Fruit fly (Drosophila melanogaster) whole organism, prepupa: ENCODE data around the gene CG31141.
A peak's percentile ranks its signal among the peaks of the same experiment; 100 is the strongest.

Source experiments
- Blimp-1 ChIP-seq: fragments of 200-800 bp; sonication (Bioruptor generic); optimal IDR thresholded peaks from 3 replicates; lab custom pipeline; 2017; ENCODE audit warnings: missing biosample characterization, missing genetic modification characterization, mild to moderate bottlenecking, moderate library complexity, missing genetic modification reagents
- CG10631 ChIP-seq: fragments of 200-800 bp; sonication (Bioruptor generic); optimal IDR thresholded peaks from 2 replicates; lab custom pipeline; 2016; ENCODE audit warnings: missing biosample characterization, missing genetic modification characterization
- CG10669 ChIP-seq: fragments of 200-800 bp; sonication (Bioruptor generic); optimal IDR thresholded peaks from 3 replicates; lab custom pipeline; 2018; ENCODE audit warnings: missing biosample characterization, mild to moderate bottlenecking, missing genetic modification characterization, moderate library complexity
- CG11294 ChIP-seq: fragments of 200-800 bp; sonication (Bioruptor generic); IDR thresholded peaks from 2 replicates; pipeline ENCODE4 v1.3.6; 2022; ENCODE audit warnings: missing biosample characterization, missing genetic modification characterization
- CG11762 ChIP-seq: fragments of 200-800 bp; sonication (Bioruptor generic); optimal IDR thresholded peaks from 3 replicates; lab custom pipeline; 2016; ENCODE audit warnings: missing biosample characterization, missing genetic modification characterization; ENCODE audit not compliant: insufficient read depth
- CG11902 ChIP-seq: fragments of 200-800 bp; sonication (Bioruptor generic); optimal IDR thresholded peaks from 3 replicates; lab custom pipeline; 2016; ENCODE audit warnings: missing biosample characterization, missing genetic modification characterization
- CG15336 ChIP-seq: fragments of 200-800 bp; sonication (Bioruptor generic); IDR thresholded peaks from 2 replicates; pipeline ENCODE4 v1.3.6; 2022; ENCODE audit warnings: missing biosample characterization, missing genetic modification characterization
- CG31627 ChIP-seq: fragments of 200-800 bp; sonication (Bioruptor generic); optimal IDR thresholded peaks from 3 replicates; lab custom pipeline; 2016; ENCODE audit warnings: missing biosample characterization, missing genetic modification characterization
- CG32006 ChIP-seq: fragments of 200-800 bp; sonication (Bioruptor generic); optimal IDR thresholded peaks from 3 replicates; lab custom pipeline; 2017; ENCODE audit warnings: missing biosample characterization, mild to moderate bottlenecking, missing genetic modification characterization
- CG3919 ChIP-seq: fragments of 200-800 bp; sonication (Bioruptor generic); optimal IDR thresholded peaks from 3 replicates; lab custom pipeline; 2016; ENCODE audit warnings: missing biosample characterization, missing genetic modification characterization
- CG6808 ChIP-seq: fragments of 200-800 bp; sonication (Bioruptor generic); optimal IDR thresholded peaks from 3 replicates; lab custom pipeline; 2017; ENCODE audit warnings: missing biosample characterization, missing genetic modification characterization, mild to moderate bottlenecking, moderate library complexity, missing genetic modification reagents
- CG6854 ChIP-seq: fragments of 200-800 bp; sonication (Bioruptor generic); optimal IDR thresholded peaks from 2 replicates; lab custom pipeline; 2017; ENCODE audit warnings: missing biosample characterization, mild to moderate bottlenecking, missing genetic modification characterization
- CG7368 ChIP-seq: fragments of 200-800 bp; sonication (Bioruptor generic); optimal IDR thresholded peaks from 3 replicates; lab custom pipeline; 2016; ENCODE audit warnings: missing biosample characterization, missing genetic modification characterization
- CG8119 ChIP-seq: fragments of 200-800 bp; sonication (Bioruptor generic); IDR thresholded peaks from 3 replicates; pipeline ENCODE4 v1.3.6; 2022; ENCODE audit warnings: missing biosample characterization, missing genetic modification characterization
- CG8319 ChIP-seq: fragments of 200-800 bp; sonication (Bioruptor generic); optimal IDR thresholded peaks from 3 replicates; lab custom pipeline; 2016; ENCODE audit warnings: missing biosample characterization, missing genetic modification characterization
- CG8632 ChIP-seq: fragments of 200-800 bp; sonication (Bioruptor generic); optimal IDR thresholded peaks from 3 replicates; lab custom pipeline; 2016; ENCODE audit warnings: missing biosample characterization, missing genetic modification characterization
- Eip78C ChIP-seq: fragments of 200-800 bp; sonication (Bioruptor generic); peaks from one replicate; lab custom pipeline; 2016; ENCODE audit warnings: missing biosample characterization, missing genetic modification characterization
- Ets96B ChIP-seq: fragments of 200-800 bp; optimal IDR thresholded peaks from 2 replicates; lab custom pipeline; 2019; ENCODE audit warnings: missing biosample characterization, mild to moderate bottlenecking, missing genetic modification characterization, moderate library complexity
- Hr38 ChIP-seq: sonication (Bioruptor generic); optimal IDR thresholded peaks from 2 replicates; lab custom pipeline; 2016; ENCODE audit warnings: missing biosample characterization, missing genetic modification characterization
- Met ChIP-seq: fragments of 200-800 bp; sonication (Bioruptor generic); optimal IDR thresholded peaks from 3 replicates; lab custom pipeline; 2016; ENCODE audit warnings: missing biosample characterization, missing genetic modification characterization
- OdsH ChIP-seq: fragments of 200-800 bp; sonication (Bioruptor generic); optimal IDR thresholded peaks from 3 replicates; lab custom pipeline; 2016; ENCODE audit warnings: missing biosample characterization, missing genetic modification characterization
- Smox ChIP-seq: fragments of 200-800 bp; sonication (Bioruptor generic); optimal IDR thresholded peaks from 3 replicates; lab custom pipeline; 2016; ENCODE audit warnings: missing biosample characterization, missing genetic modification characterization
- Sox102F ChIP-seq: fragments of 200-800 bp; sonication (Bioruptor generic); optimal IDR thresholded peaks from 2 replicates; lab custom pipeline; 2016; ENCODE audit warnings: missing biosample characterization, mild to moderate bottlenecking, missing genetic modification characterization
- Sox14 ChIP-seq: fragments of 200-800 bp; sonication (Bioruptor generic); optimal IDR thresholded peaks from 3 replicates; lab custom pipeline; 2016; ENCODE audit warnings: missing biosample characterization, missing genetic modification characterization
- Sox15 ChIP-seq: fragments of 200-800 bp; sonication (Bioruptor generic); optimal IDR thresholded peaks from 3 replicates; lab custom pipeline; 2016; ENCODE audit warnings: missing biosample characterization, missing genetic modification characterization
- achi ChIP-seq: fragments of 200-800 bp; sonication (Bioruptor generic); optimal IDR thresholded peaks from 3 replicates; lab custom pipeline; 2016; ENCODE audit warnings: missing biosample characterization, missing genetic modification characterization
- cyc ChIP-seq: fragments of 200-800 bp; sonication (Bioruptor generic); optimal IDR thresholded peaks from 3 replicates; lab custom pipeline; 2016; ENCODE audit warnings: missing biosample characterization, missing genetic modification characterization
- dsx ChIP-seq: fragments of 200-800 bp; optimal IDR thresholded peaks from 3 replicates; lab custom pipeline; 2019; ENCODE audit warnings: missing biosample characterization, mild to moderate bottlenecking, missing genetic modification characterization, moderate library complexity; ENCODE audit not compliant: poor library complexity, severe bottlenecking
- eg ChIP-seq: fragments of 200-800 bp; sonication (Bioruptor generic); IDR thresholded peaks from 3 replicates; pipeline ENCODE4 v1.3.6; 2022; ENCODE audit warnings: missing biosample characterization, missing genetic modification characterization
- esn ChIP-seq: fragments of 200-800 bp; sonication (Bioruptor generic); optimal IDR thresholded peaks from 2 replicates; lab custom pipeline; 2016; ENCODE audit warnings: missing biosample characterization, mild to moderate bottlenecking, missing genetic modification characterization, moderate library complexity
- fd59A ChIP-seq: fragments of 200-800 bp; sonication (Bioruptor generic); optimal IDR thresholded peaks from 2 replicates; lab custom pipeline; 2017; ENCODE audit warnings: missing biosample characterization, mild to moderate bottlenecking, missing genetic modification characterization, missing genetic modification reagents
- fd85E ChIP-seq: fragments of 200-800 bp; sonication (Bioruptor generic); optimal IDR thresholded peaks from 3 replicates; lab custom pipeline; 2016; ENCODE audit warnings: missing biosample characterization, missing genetic modification characterization
- fkh ChIP-seq: fragments of 200-800 bp; sonication (Bioruptor generic); optimal IDR thresholded peaks from 3 replicates; lab custom pipeline; 2017; ENCODE audit warnings: missing biosample characterization, mild to moderate bottlenecking, missing genetic modification characterization, moderate library complexity
- lz ChIP-seq: fragments of 200-800 bp; sonication (Bioruptor generic); optimal IDR thresholded peaks from 3 replicates; lab custom pipeline; 2016; ENCODE audit warnings: missing biosample characterization, missing genetic modification characterization
- net ChIP-seq: fragments of 200-800 bp; sonication (Bioruptor generic); optimal IDR thresholded peaks from 3 replicates; lab custom pipeline; 2016; ENCODE audit warnings: missing biosample characterization, missing genetic modification characterization
- pdm3 ChIP-seq: fragments of 200-800 bp; sonication (Bioruptor generic); optimal IDR thresholded peaks from 3 replicates; lab custom pipeline; 2016; ENCODE audit warnings: missing biosample characterization, missing genetic modification characterization
- salr ChIP-seq, 2 experiments: fragments of 200-800 bp; sonication (Bioruptor generic); optimal IDR thresholded peaks; 3 replicates each; lab custom pipeline; 2016 to 2018; ENCODE audit warnings: missing biosample characterization in 2 of 2, missing genetic modification characterization in 2 of 2, mild to moderate bottlenecking in 1 of 2
- spab ChIP-seq: fragments of 200-800 bp; sonication (Bioruptor generic); optimal IDR thresholded peaks from 2 replicates; lab custom pipeline; 2017; ENCODE audit warnings: missing biosample characterization, mild to moderate bottlenecking, missing genetic modification characterization, missing genetic modification reagents
- ss ChIP-seq, 2 experiments: fragments of 200-800 bp; sonication (Bioruptor generic); optimal IDR thresholded peaks; 2 replicates in 1 of 2; 3 replicates in 1 of 2; lab custom pipeline; 2017 to 2018; ENCODE audit warnings: mild to moderate bottlenecking in 2 of 2, missing biosample characterization in 2 of 2, missing genetic modification characterization in 2 of 2, moderate library complexity in 1 of 2
- svp ChIP-seq: fragments of 200-800 bp; sonication (Bioruptor generic); peaks from one replicate; lab custom pipeline; 2016; ENCODE audit warnings: missing biosample characterization, missing genetic modification characterization
- vri ChIP-seq: fragments of 200-800 bp; sonication (Bioruptor generic); optimal IDR thresholded peaks from 3 replicates; lab custom pipeline; 2016; ENCODE audit warnings: missing biosample characterization, mild to moderate bottlenecking, missing genetic modification characterization

CG31141 gene

dm6 chr3R:23962781-23963222 is 39.7 kb downstream of the CG31141 start, which contains the start of gene CG31140 (continued):
- TF ChIP-seq CG10631 (GFP tag; lab: Kevin White, UChicago): no peak
- TF ChIP-seq eg: peak; percentile 48; the same call in 2 of the 3 replicates
- TF ChIP-seq CG15336: peak; percentile 21; the same call in 1 of the 2 replicates
- peak; percentile 27 for TF ChIP-seq CG6808 (GFP tag; lab: Kevin White, UChicago)
- peak; percentile 25 to 65 for TF ChIP-seq ss (GFP tag; optimal IDR thresholded peaks at IDR 0.05; lab: Kevin White, UChicago)
- no peak for TF ChIP-seq Sox14
- TF ChIP-seq CG10669 (GFP tag; lab: Kevin White, UChicago): no peak
- TF ChIP-seq fd59A (GFP tag; lab: Kevin White, UChicago): no peak
- TF ChIP-seq CG11762 (GFP tag; lab: Kevin White, UChicago): no peak
- TF ChIP-seq achi (GFP tag; lab: Kevin White, UChicago): no peak
- peak; percentile 46 for TF ChIP-seq net (GFP tag; lab: Kevin White, UChicago)
- TF ChIP-seq esn: peak; percentile 25
- TF ChIP-seq Met (GFP tag; lab: Kevin White, UChicago): no peak
- peak; percentile 23 for TF ChIP-seq Sox102F (GFP tag; lab: Kevin White, UChicago)
- peak; percentile 31 for TF ChIP-seq fd85E (GFP tag; lab: Kevin White, UChicago)
- TF ChIP-seq CG3919: peak; percentile 42
- TF ChIP-seq CG11294 (GFP tag; lab: Robert Waterston, UW): no peak
- TF ChIP-seq CG11902 (GFP tag; lab: Kevin White, UChicago): no peak
- no peak for TF ChIP-seq Blimp-1 (GFP tag; lab: Kevin White, UChicago)
- no peak for TF ChIP-seq CG31627 (GFP tag; lab: Kevin White, UChicago)
- TF ChIP-seq CG8319 (GFP tag; lab: Kevin White, UChicago): no peak
- TF ChIP-seq vri: no peak
- TF ChIP-seq CG6854 (GFP tag; lab: Kevin White, UChicago): peak; percentile 79
- TF ChIP-seq spab (GFP tag; lab: Kevin White, UChicago): no peak
- TF ChIP-seq Hr38 (GFP tag; lab: Kevin White, UChicago): no peak
- TF ChIP-seq cyc (GFP tag; lab: Kevin White, UChicago): no peak

dm6 chr3R:23964913-23965718 is 42.0 kb downstream of the CG31141 start:
- TF ChIP-seq CG3919 (no peak), svp (peak; percentile 12), Eip78C (GFP tag; lab: Kevin White, UChicago) (peak; percentile 12)

DNA sequence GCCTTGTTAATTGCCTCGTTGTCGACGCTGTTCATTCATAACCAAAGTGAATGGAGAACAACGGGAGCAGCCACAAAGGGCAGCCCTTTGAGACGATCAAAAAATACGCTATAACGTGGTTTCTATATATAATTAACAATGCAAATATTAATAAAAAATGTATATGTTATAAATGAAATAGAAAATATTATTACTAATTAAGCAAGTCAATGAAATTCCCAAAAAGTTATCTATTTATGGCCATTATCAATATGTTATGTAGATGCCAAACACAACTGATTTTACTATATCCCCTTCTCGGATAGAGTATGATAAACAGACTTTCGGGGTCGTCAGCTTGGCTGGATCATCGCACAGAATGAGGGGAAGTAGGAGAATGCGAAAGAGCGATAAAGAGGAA is 46.3 kb downstream of the CG31141 start:
- TF ChIP-seq CG11294 (GFP tag; lab: Robert Waterston, UW) (no peak), CG8632 (GFP tag; lab: Kevin White, UChicago) (peak; percentile 24), fkh (GFP tag; lab: Kevin White, UChicago) (no peak), CG3919 (no peak), lz (GFP tag; lab: Kevin White, UChicago) (no peak), Sox14 (no peak), CG10631 (GFP tag; lab: Kevin White, UChicago) (peak; percentile 1), CG7368 (GFP tag; lab: Kevin White, UChicago) (no peak), CG10669 (GFP tag; lab: Kevin White, UChicago) (peak; percentile 26), fd85E (GFP tag; lab: Kevin White, UChicago) (no peak), CG32006 (GFP tag; lab: Kevin White, UChicago) (peak; percentile 13), svp (no peak), pdm3 (GFP tag; lab: Kevin White, UChicago) (no peak), Smox (GFP tag; lab: Kevin White, UChicago) (no peak), CG6808 (GFP tag; lab: Kevin White, UChicago) (no peak), dsx (GFP tag; lab: Kevin White, UChicago) (no peak), Sox15 (GFP tag; lab: Kevin White, UChicago) (no peak), CG8119 (no peak), CG11902 (GFP tag; lab: Kevin White, UChicago) (peak; percentile 0), CG8319 (GFP tag; lab: Kevin White, UChicago) (no peak), achi (GFP tag; lab: Kevin White, UChicago) (peak; percentile 7), OdsH (GFP tag; lab: Kevin White, UChicago) (no peak), Blimp-1 (GFP tag; lab: Kevin White, UChicago) (no peak), Ets96B (tag; lab: Kevin White, UChicago) (peak; percentile 17), salr (GFP tag; optimal IDR thresholded peaks at IDR 0.05; lab: Kevin White, UChicago) (no peak), net (GFP tag; lab: Kevin White, UChicago) (no peak)
